Fruit fly (Drosophila melanogaster) whole organism, embryonic: Measurements from ENCODE around the gene CG17207.

Experiments
- B-H2 ChIP-seq: fragments of 200-800 bp; sonication (Bioruptor generic); optimal IDR thresholded peaks from 2 replicates; lab custom pipeline; 2018; ENCODE audit warnings: missing biosample characterization, mild to moderate bottlenecking, missing genetic modification characterization
- CG10543 ChIP-seq: fragments of 200-800 bp; sonication (Bioruptor generic); optimal IDR thresholded peaks from 3 replicates; lab custom pipeline; 2017; ENCODE audit warnings: missing biosample characterization, mild to moderate bottlenecking, missing genetic modification characterization, moderate library complexity
- CG10979 ChIP-seq: fragments of 200-800 bp; sonication (Bioruptor generic); optimal IDR thresholded peaks from 2 replicates; lab custom pipeline; 2018; ENCODE audit warnings: missing biosample characterization, mild to moderate bottlenecking, missing genetic modification characterization, moderate library complexity
- CG1233 ChIP-seq: fragments of 200-800 bp; sonication (Bioruptor generic); optimal IDR thresholded peaks from 4 replicates; lab custom pipeline; 2018; ENCODE audit warnings: missing biosample characterization, mild to moderate bottlenecking, missing genetic modification characterization
- CG14667 ChIP-seq: fragments of 200-800 bp; sonication (Bioruptor generic); IDR thresholded peaks from 2 replicates; pipeline ENCODE4 v1.3.6; 2022; ENCODE audit warnings: missing biosample characterization, missing genetic modification characterization
- CG15073 ChIP-seq: fragments of 200-800 bp; sonication (Bioruptor generic); optimal IDR thresholded peaks from 2 replicates; lab custom pipeline; 2016; ENCODE audit warnings: missing biosample characterization, missing genetic modification characterization
- CG15514 ChIP-seq: fragments of 200-800 bp; sonication (Bioruptor generic); optimal IDR thresholded peaks from 3 replicates; lab custom pipeline; 2017; ENCODE audit warnings: missing biosample characterization, missing genetic modification characterization, mild to moderate bottlenecking, moderate library complexity, missing genetic modification reagents
- CG15601 ChIP-seq: fragments of 200-800 bp; sonication (Bioruptor generic); optimal IDR thresholded peaks from 3 replicates; lab custom pipeline; 2019; ENCODE audit warnings: missing biosample characterization, mild to moderate bottlenecking, missing genetic modification characterization, moderate library complexity
- CG1647 ChIP-seq: fragments of 200-800 bp; sonication (Bioruptor generic); optimal IDR thresholded peaks from 3 replicates; lab custom pipeline; 2016; ENCODE audit warnings: missing biosample characterization, missing genetic modification characterization
- CG2120 ChIP-seq: fragments of 200-800 bp; sonication (Bioruptor generic); optimal IDR thresholded peaks from 3 replicates; lab custom pipeline; 2016; ENCODE audit warnings: missing biosample characterization, missing genetic modification characterization
- CG2129 ChIP-seq: fragments of 200-800 bp; sonication (Bioruptor generic); IDR thresholded peaks from 2 replicates; pipeline ENCODE4 v1.3.6; 2022; ENCODE audit warnings: missing biosample characterization, missing genetic modification characterization; ENCODE audit not compliant: partially characterized antibody
- CG3281 ChIP-seq: fragments of 200-800 bp; sonication (Bioruptor generic); optimal IDR thresholded peaks from 3 replicates; lab custom pipeline; 2017; ENCODE audit warnings: missing biosample characterization, mild to moderate bottlenecking, missing genetic modification characterization
- CG3407 ChIP-seq: fragments of 200-800 bp; sonication (Bioruptor generic); optimal IDR thresholded peaks from 2 replicates; lab custom pipeline; 2018; ENCODE audit warnings: missing biosample characterization, mild to moderate bottlenecking, missing genetic modification characterization
- CG3847 ChIP-seq: fragments of 200-800 bp; sonication (Bioruptor generic); IDR thresholded peaks from 2 replicates; pipeline ENCODE4 v1.3.6; 2022; ENCODE audit warnings: missing biosample characterization, missing genetic modification characterization
- CG6254 ChIP-seq: fragments of 200-800 bp; sonication (Bioruptor generic); optimal IDR thresholded peaks from 3 replicates; lab custom pipeline; 2017; ENCODE audit warnings: mild to moderate bottlenecking, missing biosample characterization, missing genetic modification reagents, missing genetic modification characterization
- CG6854 ChIP-seq: fragments of 200-800 bp; sonication (Bioruptor generic); optimal IDR thresholded peaks from 3 replicates; lab custom pipeline; 2017; ENCODE audit warnings: missing biosample characterization, mild to moderate bottlenecking, missing genetic modification characterization
- CG7839 ChIP-seq: fragments of 200-800 bp; sonication (Bioruptor generic); optimal IDR thresholded peaks from 3 replicates; lab custom pipeline; 2018; ENCODE audit warnings: missing biosample characterization, mild to moderate bottlenecking, missing genetic modification characterization, moderate library complexity
- CG7928 ChIP-seq: fragments of 200-800 bp; sonication (Bioruptor generic); optimal IDR thresholded peaks from 2 replicates; lab custom pipeline; 2017; ENCODE audit warnings: missing biosample characterization, mild to moderate bottlenecking, missing genetic modification characterization
- CG8089 ChIP-seq: fragments of 200-800 bp; sonication (Bioruptor generic); optimal IDR thresholded peaks from 3 replicates; lab custom pipeline; 2016; ENCODE audit warnings: missing biosample characterization, missing genetic modification characterization
- CG8281 ChIP-seq: fragments of 200-800 bp; sonication (Bioruptor generic); optimal IDR thresholded peaks from 2 replicates; lab custom pipeline; 2018; ENCODE audit warnings: missing biosample characterization, mild to moderate bottlenecking, missing genetic modification characterization, moderate library complexity
- CG8478 ChIP-seq: fragments of >200 bp; optimal IDR thresholded peaks from 2 replicates; lab custom pipeline; 2018
- CG9876 ChIP-seq: fragments of 200-800 bp; sonication (Bioruptor generic); optimal IDR thresholded peaks from 2 replicates; lab custom pipeline; 2016; ENCODE audit warnings: missing biosample characterization, missing genetic modification characterization
- Doc3 ChIP-seq: fragments of 200-800 bp; sonication (Bioruptor generic); IDR thresholded peaks from 3 replicates; pipeline ENCODE4 v1.3.6; 2022; ENCODE audit warnings: missing biosample characterization, missing genetic modification characterization; ENCODE audit not compliant: partially characterized antibody
- Fer1 ChIP-seq: fragments of 200-800 bp; sonication (Bioruptor generic); optimal IDR thresholded peaks from 2 replicates; lab custom pipeline; 2017; ENCODE audit warnings: missing biosample characterization, mild to moderate bottlenecking, missing genetic modification characterization
- HLH54F ChIP-seq: fragments of 200-800 bp; sonication (Bioruptor generic); optimal IDR thresholded peaks from 3 replicates; lab custom pipeline; 2016; ENCODE audit warnings: missing biosample characterization, missing genetic modification characterization
- Hr78 ChIP-seq, 2 experiments: fragments of 200-800 bp in 1 of 2; fragments of >200 bp in 1 of 2; sonication (Bioruptor generic) in 1 of 2; optimal IDR thresholded peaks; 2 replicates each; lab custom pipeline; 2017 to 2019; ENCODE audit warnings: missing biosample characterization in 2 of 2, missing genetic modification characterization in 2 of 2, mild to moderate bottlenecking in 1 of 2, moderate library complexity in 1 of 2
- Lim3 ChIP-seq: fragments of 200-800 bp; sonication (Bioruptor generic); IDR thresholded peaks from 2 replicates; pipeline ENCODE4 v1.3.6; 2022; ENCODE audit warnings: missing biosample characterization, missing genetic modification characterization
- Myb ChIP-seq: fragments of 200-800 bp; sonication (Bioruptor generic); optimal IDR thresholded peaks from 2 replicates; lab custom pipeline; 2016; ENCODE audit warnings: missing biosample characterization, missing genetic modification characterization
- Nf-YC ChIP-seq: fragments of 200-800 bp; optimal IDR thresholded peaks from 3 replicates; lab custom pipeline; 2019; ENCODE audit warnings: missing biosample characterization, mild to moderate bottlenecking, missing genetic modification characterization, moderate library complexity
- Pdp1 ChIP-seq, 2 experiments: fragments of 200-800 bp; sonication (Bioruptor generic); optimal IDR thresholded peaks; 3 replicates each; lab custom pipeline; 2016; ENCODE audit warnings: missing biosample characterization in 2 of 2, missing genetic modification characterization in 2 of 2, mild to moderate bottlenecking in 1 of 2, moderate library complexity in 1 of 2
- chif ChIP-seq, 2 experiments: fragments of 200-800 bp; sonication (Bioruptor generic); optimal IDR thresholded peaks; 3 replicates each; lab custom pipeline; 2016; ENCODE audit warnings: missing biosample characterization in 2 of 2, missing genetic modification characterization in 2 of 2
- croc ChIP-seq: fragments of 200-800 bp; sonication (Bioruptor generic); conservative IDR thresholded peaks from 3 replicates; pipeline ENCODE4 v1.3.6; 2022; ENCODE audit warnings: missing biosample characterization, missing genetic modification characterization
- dmrt11E ChIP-seq: fragments of 200-800 bp; sonication (Bioruptor generic); optimal IDR thresholded peaks from 3 replicates; lab custom pipeline; 2018; ENCODE audit warnings: missing biosample characterization, mild to moderate bottlenecking, missing genetic modification characterization, moderate library complexity
- fd102C ChIP-seq: fragments of 200-800 bp; sonication (Bioruptor generic); optimal IDR thresholded peaks from 2 replicates; lab custom pipeline; 2018; ENCODE audit warnings: missing biosample characterization, mild to moderate bottlenecking, missing genetic modification characterization, moderate library complexity
- gfzf ChIP-seq: fragments of 200-800 bp; sonication (Bioruptor generic); optimal IDR thresholded peaks from 2 replicates; lab custom pipeline; 2016; ENCODE audit warnings: missing biosample characterization, mild to moderate bottlenecking, missing genetic modification characterization, moderate library complexity
- kay ChIP-seq: fragments of 200-800 bp; sonication (Bioruptor generic); optimal IDR thresholded peaks from 2 replicates; lab custom pipeline; 2016; ENCODE audit warnings: missing biosample characterization, missing genetic modification characterization
- lmd ChIP-seq: fragments of 200-800 bp; sonication (Bioruptor generic); IDR thresholded peaks from 2 replicates; pipeline ENCODE4 v1.3.6; 2022; ENCODE audit warnings: missing biosample characterization, missing genetic modification characterization
- mam ChIP-seq: fragments of 200-800 bp; sonication (Bioruptor generic); optimal IDR thresholded peaks from 3 replicates; lab custom pipeline; 2016; ENCODE audit warnings: missing biosample characterization, missing genetic modification characterization
- nerfin-2 ChIP-seq: fragments of 200-800 bp; sonication (Bioruptor generic); IDR thresholded peaks from 2 replicates; pipeline ENCODE4 v1.3.6; 2022; ENCODE audit warnings: missing biosample characterization, missing genetic modification characterization; ENCODE audit not compliant: partially characterized antibody
- pan ChIP-seq, 4 experiments: fragments of >200 bp in 3 of 4; fragments of 200-800 bp in 1 of 4; sonication (Bioruptor generic) in 1 of 4; optimal IDR thresholded peaks in 3 of 4; IDR thresholded peaks in 1 of 4; 2 replicates each; pipeline versions ENCODE4 v1.3.6 to Lab custom; 2017 to 2022; ENCODE audit warnings: missing biosample characterization in 2 of 4, missing genetic modification characterization in 2 of 4, mixed read lengths in 1 of 4
- sens-2 ChIP-seq: fragments of 200-800 bp; sonication (Bioruptor generic); IDR thresholded peaks from 2 replicates; pipeline ENCODE4 v1.3.6; 2022; ENCODE audit warnings: missing biosample characterization, missing genetic modification characterization
- seq ChIP-seq: fragments of 200-800 bp; sonication (Bioruptor generic); IDR thresholded peaks from 2 replicates; pipeline ENCODE4 v1.3.6; 2022; ENCODE audit warnings: missing biosample characterization, missing genetic modification characterization
- slou ChIP-seq: fragments of 200-800 bp; sonication (Bioruptor generic); optimal IDR thresholded peaks from 3 replicates; lab custom pipeline; 2016; ENCODE audit warnings: missing biosample characterization, missing genetic modification characterization
- ssp ChIP-seq: fragments of 200-800 bp; sonication (Bioruptor generic); IDR thresholded peaks from 2 replicates; pipeline ENCODE4 v1.3.6; 2022; ENCODE audit warnings: missing biosample characterization, missing genetic modification characterization
- tap ChIP-seq: fragments of 200-800 bp; optimal IDR thresholded peaks from 3 replicates; lab custom pipeline; 2019; ENCODE audit warnings: missing biosample characterization, mild to moderate bottlenecking, missing genetic modification characterization, moderate library complexity
- tgo ChIP-seq: fragments of 200-800 bp; sonication (Bioruptor generic); IDR thresholded peaks from 3 replicates; pipeline ENCODE4 v1.3.6; 2022; ENCODE audit warnings: missing biosample characterization, missing genetic modification characterization
- tup ChIP-seq: fragments of 200-800 bp; sonication (Bioruptor generic); optimal IDR thresholded peaks from 2 replicates; lab custom pipeline; 2016; ENCODE audit warnings: missing biosample characterization, mild to moderate bottlenecking, missing genetic modification characterization, moderate library complexity
- vfl ChIP-seq: fragments of 200-800 bp; sonication (Bioruptor generic); optimal IDR thresholded peaks from 2 replicates; lab custom pipeline; 2016; ENCODE audit warnings: missing biosample characterization, missing genetic modification characterization
- wdn ChIP-seq: fragments of 200-800 bp; sonication (Bioruptor generic); IDR thresholded peaks from 2 replicates; pipeline ENCODE4 v1.3.6; 2022; ENCODE audit warnings: missing biosample characterization, missing genetic modification characterization

CG17207 gene

dm6 chr3R:12425510-12426309, 13.2 kb downstream of the CG17207 start, which contains the start of gene Pp1-87B (continued):
- TF ChIP-seq CG15514 (GFP tag; lab: Kevin White, UChicago) (no peak), HLH54F (GFP tag; lab: Kevin White, UChicago) (no peak), CG2129 (GFP tag; lab: Robert Waterston, UW) (no peak), wdn (no peak), CG6854 (no peak), Doc3 (GFP tag; lab: Robert Waterston, UW) (no peak), CG1233 (no peak), croc (GFP tag; lab: Robert Waterston, UW) (no peak), seq (no peak), CG10543 (peak; percentile 53), CG7839 (tag; lab: Kevin White, UChicago) (no peak), B-H2 (no peak), gfzf (GFP tag; lab: Kevin White, UChicago) (peak; percentile 17), Nf-YC (peak; percentile 46), kay (no peak), CG8478 (lab: Kevin White, UChicago) (peak; percentile 97), slou (GFP tag; lab: Kevin White, UChicago) (no peak), CG15073 (GFP tag; lab: Kevin White, UChicago) (no peak), pan (optimal IDR thresholded peaks at IDR 0.05; lab: Kevin White, UChicago) (no peak), pan (GFP tag; optimal IDR thresholded peaks at IDR 0.05 in 1 of 2, IDR thresholded peaks at IDR 0.05 in 1 of 2) (no peak), CG10979 (tag; lab: Kevin White, UChicago) (no peak), Hr78 (GFP tag; optimal IDR thresholded peaks at IDR 0.05; lab: Kevin White, UChicago) (no peak), CG2120 (GFP tag; lab: Kevin White, UChicago) (peak; percentile 7), fd102C (GFP tag; lab: Kevin White, UChicago) (no peak), lmd (GFP tag; lab: Robert Waterston, UW) (no peak), Fer1 (GFP tag; lab: Kevin White, UChicago) (peak; percentile 14), tap (no peak), Lim3 (GFP tag; lab: Robert Waterston, UW) (no peak), CG9876 (GFP tag; lab: Kevin White, UChicago) (no peak), ssp (GFP tag; lab: Robert Waterston, UW) (no peak), CG1647 (GFP tag; lab: Kevin White, UChicago) (no peak), CG3281 (GFP tag; lab: Kevin White, UChicago) (no peak), dmrt11E (no peak), CG3407 (no peak), tgo (GFP tag; lab: Robert Waterston, UW) (no peak), CG6254 (no peak), CG8281 (tag; lab: Kevin White, UChicago) (no peak), CG7928 (no peak), mam (GFP tag; lab: Kevin White, UChicago) (no peak), nerfin-2 (GFP tag; lab: Robert Waterston, UW) (no peak), tup (GFP tag; lab: Kevin White, UChicago) (no peak), CG15601 (no peak), vfl (no peak), chif (GFP tag; optimal IDR thresholded peaks at IDR 0.05; lab: Kevin White, UChicago) (peak in 1 of 2 experiments; percentile 1), CG8089 (no peak), sens-2 (no peak), CG3847 (GFP tag; lab: Robert Waterston, UW) (peak; percentile 64), Pdp1 (GFP tag; optimal IDR thresholded peaks at IDR 0.05; lab: Kevin White, UChicago) (peak in 1 of 2 experiments; percentile 73), CG14667 (GFP tag; lab: Robert Waterston, UW) (no peak), Myb (peak; percentile 74)
